Fruit fly (Drosophila melanogaster) whole organism, embryonic: ENCODE data around the gene flfl.

Source experiments
- Abd-B ChIP-seq: fragments of 200-800 bp; sonication (Bioruptor generic); optimal IDR thresholded peaks from 2 replicates; lab custom pipeline; 2018; ENCODE audit warnings: missing biosample characterization, mild to moderate bottlenecking, missing genetic modification characterization, moderate library complexity
- Atf3 ChIP-seq: fragments of 200-800 bp; sonication (Bioruptor generic); optimal IDR thresholded peaks from 3 replicates; lab custom pipeline; 2016; ENCODE audit warnings: missing biosample characterization, missing genetic modification characterization
- Awh ChIP-seq: fragments of 200-800 bp; sonication (Bioruptor generic); IDR thresholded peaks from 2 replicates; pipeline ENCODE4, ENCODE4 v1.3.6; 2022; ENCODE audit warnings: missing biosample characterization, missing genetic modification characterization
- B-H1 ChIP-seq: fragments of 200-800 bp; sonication (Bioruptor generic); IDR thresholded peaks from 3 replicates; pipeline ENCODE4 v1.3.6; 2022; ENCODE audit warnings: missing biosample characterization, missing genetic modification characterization
- CG10321 ChIP-seq: fragments of 200-800 bp; sonication (Bioruptor generic); IDR thresholded peaks from 2 replicates; pipeline ENCODE4 v1.3.6; 2022; ENCODE audit warnings: missing biosample characterization, missing genetic modification characterization
- CG1233 ChIP-seq: fragments of 200-800 bp; sonication (Bioruptor generic); optimal IDR thresholded peaks from 4 replicates; lab custom pipeline; 2018; ENCODE audit warnings: missing biosample characterization, mild to moderate bottlenecking, missing genetic modification characterization
- CG12391 ChIP-seq: fragments of 200-800 bp; sonication (Bioruptor generic); optimal IDR thresholded peaks from 3 replicates; lab custom pipeline; 2018; ENCODE audit warnings: missing biosample characterization, mild to moderate bottlenecking, missing genetic modification characterization, moderate library complexity
- CG14710 ChIP-seq: fragments of 200-800 bp; sonication (Bioruptor generic); optimal IDR thresholded peaks from 3 replicates; lab custom pipeline; 2019; ENCODE audit warnings: missing biosample characterization, mild to moderate bottlenecking, missing genetic modification characterization, moderate library complexity
- CG18262 ChIP-seq: fragments of 200-800 bp; optimal IDR thresholded peaks from 3 replicates; lab custom pipeline; 2019; ENCODE audit warnings: missing biosample characterization, mild to moderate bottlenecking, missing genetic modification characterization, moderate library complexity
- CG2116 ChIP-seq: fragments of 200-800 bp; sonication (Bioruptor generic); optimal IDR thresholded peaks from 3 replicates; lab custom pipeline; 2018; ENCODE audit warnings: missing biosample characterization, mild to moderate bottlenecking, missing genetic modification characterization
- CG2678 ChIP-seq: fragments of 200-800 bp; sonication (Bioruptor generic); optimal IDR thresholded peaks from 3 replicates; lab custom pipeline; 2019; ENCODE audit warnings: missing biosample characterization, mild to moderate bottlenecking, missing genetic modification characterization, moderate library complexity
- CG30431 ChIP-seq: fragments of 200-800 bp; sonication (Bioruptor generic); optimal IDR thresholded peaks from 2 replicates; lab custom pipeline; 2017; ENCODE audit warnings: missing biosample characterization, missing genetic modification characterization
- CG4820 ChIP-seq: fragments of 200-800 bp; sonication (Bioruptor generic); optimal IDR thresholded peaks from 3 replicates; lab custom pipeline; 2016; ENCODE audit warnings: missing biosample characterization, missing genetic modification characterization
- CG6689 ChIP-seq: fragments of 200-800 bp; sonication (Bioruptor generic); IDR thresholded peaks from 2 replicates; pipeline ENCODE4 v1.3.6; 2022; ENCODE audit warnings: missing biosample characterization, missing genetic modification characterization
- CG6813 ChIP-seq: fragments of 200-800 bp; sonication (Bioruptor generic); optimal IDR thresholded peaks from 2 replicates; lab custom pipeline; 2017; ENCODE audit warnings: missing biosample characterization, missing genetic modification characterization, mild to moderate bottlenecking, moderate library complexity, missing genetic modification reagents
- CG7357 ChIP-seq: fragments of 200-800 bp; sonication (Bioruptor generic); IDR thresholded peaks from 3 replicates; pipeline ENCODE4 v1.3.6; 2022; ENCODE audit warnings: missing biosample characterization, missing genetic modification characterization
- CG7963 ChIP-seq: fragments of 200-800 bp; sonication (Bioruptor generic); IDR thresholded peaks from 3 replicates; pipeline ENCODE4 v1.3.6; 2022; ENCODE audit warnings: missing biosample characterization, missing genetic modification characterization; ENCODE audit not compliant: partially characterized antibody
- CHES-1-like ChIP-seq: fragments of 200-800 bp; sonication (Bioruptor generic); optimal IDR thresholded peaks from 2 replicates; lab custom pipeline; 2016; ENCODE audit warnings: missing biosample characterization, missing genetic modification characterization
- Chrac-16 ChIP-seq: fragments of 200-800 bp; sonication (Bioruptor generic); optimal IDR thresholded peaks from 3 replicates; lab custom pipeline; 2016; ENCODE audit warnings: missing biosample characterization, missing genetic modification characterization
- D ChIP-seq, 2 experiments: fragments of 200-800 bp in 1 of 2; fragments of >200 bp in 1 of 2; sonication (Bioruptor generic) in 1 of 2; optimal IDR thresholded peaks; 2 replicates in 1 of 2; 3 replicates in 1 of 2; lab custom pipeline; 2017; ENCODE audit warnings: mild to moderate bottlenecking in 1 of 2, missing biosample characterization in 1 of 2, missing genetic modification characterization in 1 of 2, missing genetic modification reagents in 1 of 2
- Dek ChIP-seq: fragments of 200-800 bp; sonication (Bioruptor generic); optimal IDR thresholded peaks from 3 replicates; lab custom pipeline; 2019; ENCODE audit warnings: missing biosample characterization, mild to moderate bottlenecking, missing genetic modification characterization, moderate library complexity
- MESR4 ChIP-seq: fragments of 200-800 bp; sonication (Bioruptor generic); optimal IDR thresholded peaks from 2 replicates; lab custom pipeline; 2018; ENCODE audit warnings: missing biosample characterization, mild to moderate bottlenecking, missing genetic modification characterization, moderate library complexity
- Rx ChIP-seq: fragments of 200-800 bp; sonication (Bioruptor generic); IDR thresholded peaks from 2 replicates; pipeline ENCODE4 v1.3.6; 2022; ENCODE audit warnings: missing biosample characterization, missing genetic modification characterization
- Scr ChIP-seq: fragments of 200-800 bp; sonication (Bioruptor generic); IDR thresholded peaks from 2 replicates; pipeline ENCODE4 v1.3.6; 2022; ENCODE audit warnings: missing biosample characterization, missing genetic modification characterization; ENCODE audit not compliant: partially characterized antibody
- Side ChIP-seq: fragments of 200-800 bp; sonication (Bioruptor generic); optimal IDR thresholded peaks from 2 replicates; lab custom pipeline; 2016; ENCODE audit warnings: missing biosample characterization, missing genetic modification characterization
- Spps ChIP-seq: fragments of 200-800 bp; sonication (Bioruptor generic); optimal IDR thresholded peaks from 2 replicates; lab custom pipeline; 2018; ENCODE audit warnings: missing biosample characterization, mild to moderate bottlenecking, missing genetic modification characterization
- ash1 ChIP-seq: fragments of 200-800 bp; sonication (Bioruptor generic); optimal IDR thresholded peaks from 2 replicates; lab custom pipeline; 2018; ENCODE audit warnings: missing biosample characterization, mild to moderate bottlenecking, missing genetic modification characterization
- bab2 ChIP-seq: fragments of 200-800 bp; sonication (Bioruptor generic); optimal IDR thresholded peaks from 2 replicates; lab custom pipeline; 2016; ENCODE audit warnings: missing biosample characterization, missing genetic modification characterization
- bbx ChIP-seq: fragments of 200-800 bp; sonication (Bioruptor generic); IDR thresholded peaks from 2 replicates; pipeline ENCODE4 v1.3.6; 2022; ENCODE audit warnings: missing biosample characterization, missing genetic modification characterization; ENCODE audit not compliant: partially characterized antibody
- chinmo ChIP-seq: fragments of 200-800 bp; sonication (Bioruptor generic); IDR thresholded peaks from 4 replicates; pipeline ENCODE4 v1.3.6; 2022; ENCODE audit warnings: missing biosample characterization, missing genetic modification characterization; ENCODE audit not compliant: partially characterized antibody
- crp ChIP-seq, 2 experiments: fragments of 200-800 bp; sonication (Bioruptor generic); optimal IDR thresholded peaks; 2 replicates in 1 of 2; 3 replicates in 1 of 2; lab custom pipeline; 2017; ENCODE audit warnings: missing biosample characterization in 2 of 2, missing genetic modification characterization in 2 of 2, mild to moderate bottlenecking in 1 of 2, moderate library complexity in 1 of 2
- da ChIP-seq: fragments of 200-800 bp; sonication (Bioruptor generic); optimal IDR thresholded peaks from 2 replicates; lab custom pipeline; 2016; ENCODE audit warnings: missing biosample characterization, missing genetic modification characterization
- eve ChIP-seq, 2 experiments: fragments of >200 bp; optimal IDR thresholded peaks; 2 replicates each; lab custom pipeline; 2017; ENCODE audit warnings: missing biosample characterization in 2 of 2, missing genetic modification characterization in 2 of 2
- fru ChIP-seq: fragments of >200 bp; optimal IDR thresholded peaks from 2 replicates; lab custom pipeline; 2017
- ind ChIP-seq: fragments of 200-800 bp; sonication (Bioruptor generic); optimal IDR thresholded peaks from 3 replicates; lab custom pipeline; 2016; ENCODE audit warnings: missing biosample characterization, missing genetic modification characterization
- kah ChIP-seq: fragments of 200-800 bp; sonication (Bioruptor generic); optimal IDR thresholded peaks from 2 replicates; lab custom pipeline; 2018; ENCODE audit warnings: missing biosample characterization, mild to moderate bottlenecking, missing genetic modification characterization
- kni ChIP-seq: fragments of 200-800 bp; sonication (Bioruptor generic); optimal IDR thresholded peaks from 3 replicates; lab custom pipeline; 2017; ENCODE audit warnings: mild to moderate bottlenecking, missing biosample characterization, missing genetic modification reagents, missing genetic modification characterization
- lola ChIP-seq, 3 experiments: fragments of >200 bp in 2 of 3; fragments of 200-800 bp in 1 of 3; sonication (Bioruptor generic) in 1 of 3; optimal IDR thresholded peaks; 2 replicates each; lab custom pipeline; 2017 to 2019; ENCODE audit warnings: missing biosample characterization in 3 of 3, missing genetic modification characterization in 3 of 3, mild to moderate bottlenecking in 1 of 3, moderate library complexity in 1 of 3
- onecut ChIP-seq: fragments of 200-800 bp; sonication (Bioruptor generic); IDR thresholded peaks from 2 replicates; pipeline ENCODE4 v1.3.6; 2022; ENCODE audit warnings: missing biosample characterization, missing genetic modification characterization
- pan ChIP-seq, 4 experiments: fragments of >200 bp in 3 of 4; fragments of 200-800 bp in 1 of 4; sonication (Bioruptor generic) in 1 of 4; optimal IDR thresholded peaks in 3 of 4; IDR thresholded peaks in 1 of 4; 2 replicates each; pipeline versions ENCODE4 v1.3.6 to Lab custom; 2017 to 2022; ENCODE audit warnings: missing biosample characterization in 2 of 4, missing genetic modification characterization in 2 of 4, mixed read lengths in 1 of 4
- pfk ChIP-seq: fragments of 200-800 bp; sonication (Bioruptor generic); optimal IDR thresholded peaks from 2 replicates; lab custom pipeline; 2018; ENCODE audit warnings: missing biosample characterization, mild to moderate bottlenecking, missing genetic modification characterization, moderate library complexity
- pum ChIP-seq: fragments of 200-800 bp; sonication (Bioruptor generic); optimal IDR thresholded peaks from 2 replicates; lab custom pipeline; 2016; ENCODE audit warnings: missing biosample characterization, missing genetic modification characterization
- sc ChIP-seq, 3 experiments: fragments of >200 bp in 2 of 3; fragments of 200-800 bp in 1 of 3; sonication (Bioruptor generic) in 1 of 3; optimal IDR thresholded peaks; 2 replicates in 2 of 3; 3 replicates in 1 of 3; lab custom pipeline; 2017; ENCODE audit warnings: mild to moderate bottlenecking in 1 of 3, missing biosample characterization in 1 of 3, missing genetic modification characterization in 1 of 3, missing genetic modification reagents in 1 of 3
- trh ChIP-seq: fragments of 200-800 bp; sonication (Bioruptor generic); optimal IDR thresholded peaks from 2 replicates; lab custom pipeline; 2016; ENCODE audit warnings: missing biosample characterization, missing genetic modification characterization
- tup ChIP-seq: fragments of 200-800 bp; sonication (Bioruptor generic); optimal IDR thresholded peaks from 2 replicates; lab custom pipeline; 2016; ENCODE audit warnings: missing biosample characterization, mild to moderate bottlenecking, missing genetic modification characterization, moderate library complexity
- wek ChIP-seq: fragments of 200-800 bp; sonication (Bioruptor generic); optimal IDR thresholded peaks from 3 replicates; lab custom pipeline; 2018; ENCODE audit warnings: missing biosample characterization, mild to moderate bottlenecking, missing genetic modification characterization, moderate library complexity

Gene flfl

DNA sequence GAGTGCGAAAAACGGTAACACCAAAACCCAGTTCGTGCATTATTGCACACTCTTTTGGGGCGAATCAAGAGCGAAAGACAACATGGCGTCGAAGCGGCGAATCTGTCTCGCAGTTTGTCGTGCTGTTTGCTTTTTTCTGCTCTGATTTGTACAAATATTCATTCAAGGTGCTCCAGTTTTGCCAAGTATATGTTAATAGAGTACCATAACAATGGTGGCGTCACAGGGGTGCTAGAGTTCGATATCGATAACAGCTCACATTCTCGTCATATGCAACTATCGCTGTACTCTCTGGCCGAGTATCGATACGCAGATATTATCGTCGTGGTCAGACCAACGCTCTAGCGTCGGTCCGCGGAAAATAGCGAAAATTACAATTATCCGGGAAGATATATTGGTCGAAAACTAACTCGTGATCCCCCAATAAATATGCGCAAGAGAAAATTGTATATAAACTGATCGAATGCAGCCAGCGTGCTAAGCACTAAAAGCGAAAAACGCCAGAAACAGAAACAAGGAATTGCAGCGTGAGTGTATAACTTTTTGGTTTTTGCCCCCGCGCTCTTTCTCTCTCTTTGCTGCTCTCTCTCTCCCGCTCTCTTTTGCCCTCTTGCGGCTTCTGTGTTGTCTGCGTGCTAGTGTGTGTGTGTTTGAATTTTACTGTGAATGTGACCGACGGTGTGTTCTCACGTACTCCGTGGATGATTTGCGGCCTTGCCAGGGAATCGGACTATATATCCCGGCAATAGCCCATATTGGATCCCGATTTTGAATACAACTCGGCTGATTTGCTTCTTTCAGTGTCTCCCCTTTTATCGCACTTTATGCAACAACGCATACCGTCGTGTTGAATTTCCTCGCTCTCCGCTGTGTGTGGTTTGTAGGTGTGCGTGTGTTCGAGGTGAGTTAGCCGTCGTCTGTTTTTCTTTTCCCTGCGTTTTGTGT is at the start of gene flfl (continued):
- TF ChIP-seq Atf3 (GFP tag; lab: Kevin White, UChicago) (peak; percentile 31), CG30431 (GFP tag; lab: Kevin White, UChicago) (no peak), CG6813 (peak; percentile 30), pfk (GFP tag; lab: Kevin White, UChicago) (no peak), crp (GFP tag; optimal IDR thresholded peaks at IDR 0.05; lab: Kevin White, UChicago) (no peak), Awh (GFP tag; lab: Robert Waterston, UW) (no peak), CG2678 (peak; percentile 13), lola (GFP tag; optimal IDR thresholded peaks at IDR 0.05; lab: Kevin White, UChicago) (no peak), CHES-1-like (no peak), wek (GFP tag; lab: Kevin White, UChicago) (no peak), kah (GFP tag; lab: Kevin White, UChicago) (peak; percentile 12), CG12391 (tag; lab: Kevin White, UChicago) (peak; percentile 15), CG10321 (GFP tag; lab: Robert Waterston, UW) (no peak), CG7963 (no peak), Spps (tag; lab: Kevin White, UChicago) (no peak), Abd-B (GFP tag; lab: Kevin White, UChicago) (no peak), pan (optimal IDR thresholded peaks at IDR 0.05; lab: Kevin White, UChicago) (no peak), pan (GFP tag; optimal IDR thresholded peaks at IDR 0.05 in 1 of 2, IDR thresholded peaks at IDR 0.05 in 1 of 2) (no peak), kni (GFP tag; lab: Kevin White, UChicago) (peak; percentile 87), Side (peak; percentile 4), CG6689 (GFP tag; lab: Robert Waterston, UW) (no peak), CG18262 (tag; lab: Kevin White, UChicago) (no peak), ash1 (GFP tag; lab: Kevin White, UChicago) (no peak), MESR4 (GFP tag; lab: Kevin White, UChicago) (peak; percentile 94), tup (GFP tag; lab: Kevin White, UChicago) (no peak), da (no peak), eve (GFP tag; optimal IDR thresholded peaks at IDR 0.05; lab: Kevin White, UChicago) (no peak), Rx (GFP tag; lab: Robert Waterston, UW) (no peak), CG7357 (GFP tag; lab: Robert Waterston, UW) (no peak), Dek (tag; lab: Kevin White, UChicago) (no peak), fru (no peak), CG1233 (GFP tag; lab: Kevin White, UChicago) (no peak), sc (optimal IDR thresholded peaks at IDR 0.05; lab: Kevin White, UChicago) (no peak), sc (GFP tag; optimal IDR thresholded peaks at IDR 0.05; lab: Kevin White, UChicago) (no peak), Scr (GFP tag; lab: Robert Waterston, UW) (no peak), onecut (GFP tag; lab: Robert Waterston, UW) (no peak), Chrac-16 (GFP tag; lab: Kevin White, UChicago) (no peak), bbx (GFP tag; lab: Robert Waterston, UW) (no peak), chinmo (GFP tag; lab: Robert Waterston, UW) (no peak), pum (GFP tag; lab: Kevin White, UChicago) (peak; percentile 13), trh (GFP tag; lab: Kevin White, UChicago) (no peak), D (optimal IDR thresholded peaks at IDR 0.05; lab: Kevin White, UChicago) (peak; percentile 26), D (GFP tag; optimal IDR thresholded peaks at IDR 0.05; lab: Kevin White, UChicago) (no peak), ind (peak; percentile 20), bab2 (no peak), CG14710 (tag; lab: Kevin White, UChicago) (peak; percentile 53), CG4820 (GFP tag; lab: Kevin White, UChicago) (no peak), CG2116 (GFP tag; lab: Kevin White, UChicago) (peak; percentile 98), B-H1 (GFP tag; lab: Robert Waterston, UW) (no peak)
